Worm (Caenorhabditis elegans) whole organism, L4 larva: ENCODE measurements around the gene F56C9.6.

Experiments
- Y48G9A.11 ChIP-seq: fragments of 200-800 bp; sonication (Bioruptor generic); IDR thresholded peaks from 2 replicates; pipeline ENCODE4 v1.3.6; 2022; ENCODE audit warnings: missing genetic modification reagents, missing genetic modification characterization, missing compliant biosample characterization
- Y75B8A.6 ChIP-seq: fragments of 200-800 bp; sonication (Bioruptor generic); IDR thresholded peaks from 2 replicates; pipeline ENCODE4 v1.3.6; 2022; ENCODE audit warnings: missing genetic modification reagents, missing genetic modification characterization, missing compliant biosample characterization
- ceh-28 ChIP-seq: fragments of 150-350 bp; optimal IDR thresholded peaks from 2 replicates; lab custom pipeline; 2014; ENCODE audit warnings: missing biosample characterization, missing genetic modification reagents, missing genetic modification characterization
- ces-1 ChIP-seq: fragments of 150-350 bp; sonication (generic microtip); optimal IDR thresholded peaks from 4 replicates; lab custom pipeline; 2014; ENCODE audit warnings: missing biosample characterization, missing genetic modification reagents, missing genetic modification characterization
- dmd-8 ChIP-seq: fragments of 200-800 bp; sonication (Bioruptor generic); IDR thresholded peaks from 2 replicates; pipeline ENCODE4 v1.3.6; 2022; ENCODE audit warnings: missing genetic modification characterization, missing compliant biosample characterization
- egl-43 ChIP-seq: fragments of 200-800 bp; sonication (Bioruptor generic); IDR thresholded peaks from 2 replicates; pipeline ENCODE4 v1.3.6; 2022; ENCODE audit warnings: missing genetic modification reagents, missing genetic modification characterization, missing compliant biosample characterization
- jun-1 ChIP-seq: fragments of 150-350 bp; optimal IDR thresholded peaks from 2 replicates; lab custom pipeline; 2014; ENCODE audit warnings: missing biosample characterization, missing genetic modification reagents, missing genetic modification characterization
- lin-13 ChIP-seq: fragments of 150-350 bp; optimal IDR thresholded peaks from 2 replicates; lab custom pipeline; 2014; ENCODE audit warnings: missing biosample characterization, missing genetic modification reagents, missing genetic modification characterization
- lin-39 ChIP-seq: fragments of 150-350 bp; optimal IDR thresholded peaks from 2 replicates; lab custom pipeline; 2014; ENCODE audit warnings: missing biosample characterization, missing genetic modification reagents, missing genetic modification characterization
- lir-3 ChIP-seq: sonication (generic microtip); optimal IDR thresholded peaks from 2 replicates; lab custom pipeline; 2016; ENCODE audit warnings: mild to moderate bottlenecking, missing genetic modification characterization, missing compliant biosample characterization
- mdt-29 ChIP-seq: fragments of 200-800 bp; sonication (Bioruptor generic); IDR thresholded peaks from 2 replicates; pipeline ENCODE4 v1.3.6; 2022; ENCODE audit warnings: missing genetic modification reagents, missing genetic modification characterization, missing compliant biosample characterization
- unc-62 ChIP-seq, 3 experiments: fragments of 150-350 bp in 1 of 3; sonication (generic microtip); optimal IDR thresholded peaks in 2 of 3; peaks in 1 of 3; 1 replicate in 1 of 3; 2 replicates in 2 of 3; lab custom pipeline; 2014 to 2017; ENCODE audit warnings: missing biosample characterization in 3 of 3, missing genetic modification characterization in 3 of 3, missing genetic modification reagents in 3 of 3, missing genotype in 1 of 3

The F56C9.6 gene

DNA sequence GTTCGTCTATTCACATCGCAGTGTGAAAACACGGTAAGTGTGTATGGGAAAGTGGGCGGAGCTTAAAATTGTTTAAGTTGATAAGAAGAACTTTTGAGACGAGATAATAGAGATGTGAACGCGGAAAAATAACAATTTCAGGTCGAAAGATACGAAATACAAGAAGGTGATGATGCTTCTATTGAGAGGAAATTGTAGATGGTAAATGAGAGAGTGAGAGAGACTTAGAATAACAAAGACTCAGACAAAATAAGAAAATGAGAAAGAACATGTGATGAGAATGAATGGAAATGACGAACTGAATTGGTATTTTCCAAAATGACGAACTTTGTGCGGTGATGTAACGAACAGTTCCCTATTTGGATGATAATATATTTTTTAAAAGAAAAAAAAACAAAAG, 39.5 kb downstream of the F56C9.6 start (continued):
- TF ChIP-seq Y48G9A.11 (GFP tag; lab: Robert Waterston, UW) (no peak), lir-3 (tag; lab: Kevin White, UChicago) (no peak)
- TF ChIP-seq, all 104 proteins: peak for 6

DNA sequence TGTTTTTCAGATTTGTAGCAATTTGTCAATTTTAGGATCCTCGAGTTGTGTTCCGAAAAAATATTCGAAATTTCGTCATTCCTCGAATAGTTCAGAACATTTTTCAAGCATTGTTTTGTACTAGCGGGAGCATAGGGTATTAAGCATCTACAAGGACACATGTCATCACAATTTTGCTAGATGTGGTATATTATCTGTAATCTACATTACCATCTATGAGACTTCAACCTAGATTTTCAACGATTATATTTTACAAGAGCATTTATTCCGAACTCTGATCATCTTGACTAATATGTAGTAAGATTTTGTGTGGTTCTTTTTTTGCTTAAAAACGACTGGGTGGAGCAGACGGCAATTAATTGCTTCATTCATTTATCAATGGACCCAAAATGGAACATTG, 47.5 kb downstream of the F56C9.6 start:
- TF ChIP-seq unc-62 (GFP tag; optimal IDR thresholded peaks at IDR 0.05 in 1 of 2; lab: Kevin White, UChicago): peak in 1 of 2 experiments; percentile 92
- no peak for TF ChIP-seq unc-62 (tag; optimal IDR thresholded peaks at IDR 0.05; lab: Kevin White, UChicago)
- TF ChIP-seq dmd-8: no peak
- TF ChIP-seq ceh-28 (tag; lab: Kevin White, UChicago): no peak
- TF ChIP-seq, all 104 proteins: peak for 1

DNA sequence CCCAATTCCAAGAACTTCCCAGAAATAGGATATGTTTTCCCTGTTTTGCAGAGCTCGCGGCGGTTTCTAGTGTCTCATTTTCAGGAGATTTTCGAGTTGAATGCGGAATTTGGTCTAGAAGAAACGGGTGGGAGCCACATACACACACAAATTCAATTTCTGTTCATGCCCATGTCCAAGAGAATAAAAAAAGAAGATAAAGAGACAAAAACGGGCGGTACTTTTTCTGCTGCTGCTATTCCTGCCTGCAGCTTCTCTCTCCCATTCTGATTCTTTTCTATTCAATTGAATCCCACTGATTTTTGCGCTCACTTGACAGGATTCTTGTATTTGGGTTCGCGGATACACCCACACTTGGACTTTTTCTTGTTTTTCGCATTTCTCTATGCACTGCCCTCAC, 48.0 kb downstream of the F56C9.6 start:
- no peak for TF ChIP-seq mdt-29
- TF ChIP-seq lin-39 (tag; lab: Kevin White, UChicago): no peak
- TF ChIP-seq jun-1 (tag; lab: Kevin White, UChicago): no peak
- peak; percentile 31 for TF ChIP-seq ces-1 (GFP tag; lab: Kevin White, UChicago)
- no peak for TF ChIP-seq lin-13 (GFP tag; lab: Kevin White, UChicago)
- TF ChIP-seq egl-43: no peak
- TF ChIP-seq Y75B8A.6 (GFP tag; lab: Robert Waterston, UW): no peak
- TF ChIP-seq, all 104 proteins: peak for 1
